Worm (Caenorhabditis elegans) whole organism, midembryonic: ENCODE data around the gene sssh-1.

Experiments used
- T22C8.4 ChIP-seq: fragments of 200-800 bp; sonication (Bioruptor generic); IDR thresholded peaks from 2 replicates; pipeline ENCODE4 v1.3.6; 2022; ENCODE audit warnings: missing genetic modification characterization, missing compliant biosample characterization
- flt-1 ChIP-seq: fragments of 200-800 bp; sonication (Bioruptor generic); IDR thresholded peaks from 2 replicates; pipeline ENCODE4 v1.3.6; 2022; ENCODE audit warnings: missing genetic modification characterization, missing compliant biosample characterization
- klf-2 ChIP-seq: fragments of 200-800 bp; sonication (Bioruptor generic); conservative IDR thresholded peaks from 2 replicates; pipeline ENCODE4 v1.3.6; 2022; ENCODE audit warnings: missing genetic modification reagents, missing genetic modification characterization, missing compliant biosample characterization
- med-1 ChIP-seq: sonication (generic microtip); optimal IDR thresholded peaks from 2 replicates; lab custom pipeline; 2017; ENCODE audit warnings: missing genetic modification characterization, mild to moderate bottlenecking, missing compliant biosample characterization, antibody characterized with exemption, missing genetic modification reagents; ENCODE audit not compliant: insufficient read depth
- ref-1 ChIP-seq: fragments of 200-800 bp; sonication (Bioruptor generic); conservative IDR thresholded peaks from 2 replicates; pipeline ENCODE4 v1.3.6; 2022; ENCODE audit warnings: missing genetic modification reagents, missing genetic modification characterization, missing compliant biosample characterization
- tab-1 ChIP-seq: fragments of 200-800 bp; sonication (Bioruptor generic); IDR thresholded peaks from 2 replicates; pipeline ENCODE4 v1.3.6; 2022; ENCODE audit warnings: missing genetic modification characterization, missing compliant biosample characterization

DNA sequence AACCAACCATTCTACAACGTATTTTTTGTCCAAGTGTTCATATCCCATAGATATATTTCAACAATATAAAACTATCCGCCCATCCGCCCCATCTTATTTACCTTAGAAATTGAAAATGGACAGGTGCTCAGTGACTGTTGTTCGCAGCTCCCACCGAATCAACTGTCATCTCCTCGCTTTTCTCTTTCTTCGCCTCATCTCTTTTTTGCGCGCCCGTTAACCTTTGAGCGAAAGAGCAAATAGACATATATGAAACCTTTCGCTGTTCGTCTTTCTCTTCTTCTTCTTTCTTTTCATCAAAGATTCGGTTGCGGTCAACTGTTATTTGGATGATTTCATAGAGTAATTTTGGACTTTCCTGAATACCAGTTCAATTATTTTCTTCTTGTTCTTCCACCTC lies at the start of gene sssh-1:
- TF ChIP-seq ref-1 (GFP tag; lab: Robert Waterston, UW) (no peak), flt-1 (GFP tag; lab: Robert Waterston, UW) (no peak), klf-2 (GFP tag; lab: Robert Waterston, UW) (no peak), T22C8.4 (GFP tag; lab: Robert Waterston, UW) (no peak), med-1 (GFP tag; lab: Kevin White, UChicago) (no peak), tab-1 (no peak)
